Worm (Caenorhabditis elegans) whole organism, late embryonic: ENCODE data around the gene C30B5.17.

Experiments
- C08G9.2 ChIP-seq: sonication (generic microtip); optimal IDR thresholded peaks from 2 replicates; lab custom pipeline; 2016; ENCODE audit warnings: mild to moderate bottlenecking, missing genetic modification characterization, moderate library complexity, missing compliant biosample characterization
- K09A11.1 ChIP-seq: sonication (generic microtip); optimal IDR thresholded peaks from 2 replicates; lab custom pipeline; 2017; ENCODE audit warnings: antibody characterized with exemption, mild to moderate bottlenecking, missing genetic modification characterization, missing compliant biosample characterization; ENCODE audit not compliant: insufficient read depth
- Y22D7AL.16 ChIP-seq: sonication (generic microtip); optimal IDR thresholded peaks from 2 replicates; lab custom pipeline; 2016; ENCODE audit warnings: missing genetic modification characterization, missing compliant biosample characterization
- ahr-1 ChIP-seq: sonication (generic microtip); optimal IDR thresholded peaks from 2 replicates; lab custom pipeline; 2016; ENCODE audit warnings: missing genetic modification characterization, missing compliant biosample characterization
- ama-1 ChIP-seq: fragments of 150-350 bp; optimal IDR thresholded peaks from 2 replicates; lab custom pipeline; 2014
- ceh-14 ChIP-seq: sonication (generic microtip); optimal IDR thresholded peaks from 2 replicates; lab custom pipeline; 2016; ENCODE audit warnings: missing genotype, missing genetic modification characterization, missing compliant biosample characterization
- ceh-2 ChIP-seq: sonication (generic microtip); optimal IDR thresholded peaks from 2 replicates; lab custom pipeline; 2016; ENCODE audit warnings: missing genotype, missing genetic modification characterization, missing compliant biosample characterization
- ceh-24 ChIP-seq: sonication (generic microtip); optimal IDR thresholded peaks from 2 replicates; lab custom pipeline; 2016; ENCODE audit warnings: mild to moderate bottlenecking, missing genetic modification characterization, missing compliant biosample characterization
- ceh-30 ChIP-seq: fragments of 150-350 bp; optimal IDR thresholded peaks from 2 replicates; lab custom pipeline; 2014; ENCODE audit warnings: missing biosample characterization, missing genetic modification characterization
- ceh-31 ChIP-seq: sonication (generic microtip); optimal IDR thresholded peaks from 2 replicates; lab custom pipeline; 2016; ENCODE audit warnings: missing genetic modification characterization, missing compliant biosample characterization
- ceh-34 ChIP-seq: sonication (generic microtip); optimal IDR thresholded peaks from 2 replicates; lab custom pipeline; 2016; ENCODE audit warnings: mild to moderate bottlenecking, missing genetic modification characterization, missing compliant biosample characterization
- ceh-45 ChIP-seq: fragments of 200-800 bp; sonication (Bioruptor generic); IDR thresholded peaks from 2 replicates; pipeline ENCODE4 v1.3.6; 2022; ENCODE audit warnings: missing genetic modification reagents, missing genetic modification characterization, missing compliant biosample characterization
- ceh-6 ChIP-seq: fragments of 200-800 bp; sonication (Bioruptor generic); optimal IDR thresholded peaks from 2 replicates; lab custom pipeline; 2018; ENCODE audit warnings: mild to moderate bottlenecking, missing genetic modification characterization, missing compliant biosample characterization
- ceh-9 ChIP-seq: sonication (generic microtip); optimal IDR thresholded peaks from 2 replicates; lab custom pipeline; 2016; ENCODE audit warnings: mild to moderate bottlenecking, missing genetic modification characterization, inconsistent platforms, missing compliant biosample characterization
- dmd-4 ChIP-seq: sonication (generic microtip); optimal IDR thresholded peaks from 2 replicates; lab custom pipeline; 2016; ENCODE audit warnings: borderline replicate concordance, missing genetic modification characterization, missing compliant biosample characterization
- elt-2 ChIP-seq: sonication (generic microtip); optimal IDR thresholded peaks from 2 replicates; lab custom pipeline; 2016; ENCODE audit warnings: missing genetic modification reagents, missing genetic modification characterization, missing compliant biosample characterization
- elt-4 ChIP-seq: sonication (generic microtip); optimal IDR thresholded peaks from 2 replicates; lab custom pipeline; 2016; ENCODE audit warnings: missing genetic modification characterization, missing compliant biosample characterization
- ets-4 ChIP-seq: sonication (generic microtip); optimal IDR thresholded peaks from 2 replicates; lab custom pipeline; 2016; ENCODE audit warnings: missing genetic modification characterization, missing compliant biosample characterization
- fax-1 ChIP-seq: sonication (generic microtip); optimal IDR thresholded peaks from 2 replicates; lab custom pipeline; 2016; ENCODE audit warnings: missing genotype, missing genetic modification characterization, missing compliant biosample characterization
- fkh-10 ChIP-seq: fragments of 150-350 bp; optimal IDR thresholded peaks from 2 replicates; lab custom pipeline; 2014; ENCODE audit warnings: missing biosample characterization, missing genetic modification reagents, missing genetic modification characterization
- fkh-6 ChIP-seq: sonication (generic microtip); optimal IDR thresholded peaks from 2 replicates; lab custom pipeline; 2016; ENCODE audit warnings: missing genetic modification characterization, missing compliant biosample characterization
- hlh-13 ChIP-seq: fragments of 200-800 bp; sonication (Bioruptor generic); optimal IDR thresholded peaks from 2 replicates; lab custom pipeline; 2018; ENCODE audit warnings: mild to moderate bottlenecking, missing genetic modification characterization, missing compliant biosample characterization
- hlh-30 ChIP-seq: sonication (generic microtip); optimal IDR thresholded peaks from 2 replicates; lab custom pipeline; 2017; ENCODE audit warnings: antibody characterized with exemption, missing genetic modification characterization, missing compliant biosample characterization; ENCODE audit not compliant: insufficient read depth
- hlh-6 ChIP-seq: sonication (generic microtip); optimal IDR thresholded peaks from 2 replicates; lab custom pipeline; 2016; ENCODE audit warnings: missing genotype, missing genetic modification characterization, missing compliant biosample characterization
- hlh-8 ChIP-seq: sonication (generic microtip); optimal IDR thresholded peaks from 2 replicates; lab custom pipeline; 2016; ENCODE audit warnings: missing genotype, missing genetic modification characterization, missing compliant biosample characterization
- lin-11 ChIP-seq: fragments of 200-800 bp; sonication (Bioruptor generic); optimal IDR thresholded peaks from 2 replicates; lab custom pipeline; 2018; ENCODE audit warnings: mild to moderate bottlenecking, missing genetic modification characterization, missing compliant biosample characterization
- madf-2 ChIP-seq: sonication (generic microtip); optimal IDR thresholded peaks from 2 replicates; lab custom pipeline; 2017; ENCODE audit warnings: missing genetic modification characterization, missing compliant biosample characterization
- mec-3 ChIP-seq: sonication (generic microtip); optimal IDR thresholded peaks from 2 replicates; lab custom pipeline; 2016; ENCODE audit warnings: borderline replicate concordance, missing genetic modification characterization, missing compliant biosample characterization
- nhr-11 ChIP-seq: fragments of 150-350 bp; optimal IDR thresholded peaks from 2 replicates; lab custom pipeline; 2014; ENCODE audit warnings: missing biosample characterization, missing genetic modification characterization
- npax-4 ChIP-seq: sonication (generic microtip); optimal IDR thresholded peaks from 2 replicates; lab custom pipeline; 2016; ENCODE audit warnings: missing genetic modification characterization, missing compliant biosample characterization
- odd-2 ChIP-seq: sonication (generic microtip); optimal IDR thresholded peaks from 2 replicates; lab custom pipeline; 2017; ENCODE audit warnings: antibody characterized with exemption, mild to moderate bottlenecking, missing genetic modification characterization, missing compliant biosample characterization
- pag-3 ChIP-seq: sonication (generic microtip); optimal IDR thresholded peaks from 2 replicates; lab custom pipeline; 2016; ENCODE audit warnings: missing compliant biosample characterization, missing genetic modification characterization, borderline replicate concordance
- pat-9 ChIP-seq: fragments of 200-800 bp; sonication (Bioruptor generic); optimal IDR thresholded peaks from 2 replicates; lab custom pipeline; 2018; ENCODE audit warnings: mild to moderate bottlenecking, missing genetic modification characterization, moderate library complexity, missing compliant biosample characterization
- pqm-1 ChIP-seq: sonication (generic microtip); optimal IDR thresholded peaks from 2 replicates; lab custom pipeline; 2016; ENCODE audit warnings: missing genetic modification characterization, missing compliant biosample characterization
- pros-1 ChIP-seq: fragments of 150-350 bp; optimal IDR thresholded peaks from 2 replicates; lab custom pipeline; 2014; ENCODE audit warnings: missing biosample characterization, missing genetic modification reagents, missing genetic modification characterization
- ref-2 ChIP-seq: sonication (generic microtip); optimal IDR thresholded peaks from 2 replicates; lab custom pipeline; 2016; ENCODE audit warnings: missing genetic modification characterization, missing compliant biosample characterization
- rnt-1 ChIP-seq: sonication (generic microtip); optimal IDR thresholded peaks from 2 replicates; lab custom pipeline; 2016; ENCODE audit warnings: missing genetic modification characterization, missing compliant biosample characterization
- sdc-2 ChIP-seq: sonication (generic microtip); optimal IDR thresholded peaks from 2 replicates; lab custom pipeline; 2016; ENCODE audit warnings: missing genotype, missing genetic modification characterization, missing compliant biosample characterization
- sox-4 ChIP-seq: sonication (generic microtip); optimal IDR thresholded peaks from 2 replicates; lab custom pipeline; 2017; ENCODE audit warnings: mild to moderate bottlenecking, missing genetic modification characterization, inconsistent platforms, missing compliant biosample characterization
- tbx-7 ChIP-seq: sonication (generic microtip); optimal IDR thresholded peaks from 2 replicates; lab custom pipeline; 2016; ENCODE audit warnings: missing genotype, missing genetic modification characterization, missing compliant biosample characterization
- unc-42 ChIP-seq: sonication (generic microtip); optimal IDR thresholded peaks from 2 replicates; lab custom pipeline; 2016; ENCODE audit warnings: missing genotype, missing genetic modification characterization, missing compliant biosample characterization
- unc-55 ChIP-seq: sonication (generic microtip); optimal IDR thresholded peaks from 2 replicates; lab custom pipeline; 2017; ENCODE audit warnings: missing biosample characterization, missing genetic modification reagents, missing genetic modification characterization

The C30B5.17 gene

ce11 chrII:6177975-6178742 lies 24.7 kb downstream of the C30B5.17 start:
- no peak for TF ChIP-seq elt-4 (tag; lab: Kevin White, UChicago)
- TF ChIP-seq elt-2 (tag; lab: Kevin White, UChicago) = peak; percentile 6
- TF ChIP-seq hlh-8 (tag; lab: Kevin White, UChicago) = no peak
- TF ChIP-seq dmd-4 (tag; lab: Kevin White, UChicago) = no peak
- no peak for TF ChIP-seq ceh-9
- no peak for TF ChIP-seq ceh-30 (tag; lab: Kevin White, UChicago)

- TF ChIP-seq sox-4 = no peak
- no peak for TF ChIP-seq dmd-4 (tag; lab: Kevin White, UChicago)
- no peak for TF ChIP-seq ceh-14 (tag; lab: Kevin White, UChicago)
- no peak for TF ChIP-seq unc-42 (tag; lab: Kevin White, UChicago)
- no peak for TF ChIP-seq odd-2 (tag; lab: Kevin White, UChicago)
- TF ChIP-seq ceh-24 (tag; lab: Kevin White, UChicago) = no peak
- TF ChIP-seq K09A11.1 (tag; lab: Kevin White, UChicago) = no peak
- TF ChIP-seq fkh-10 (GFP tag; lab: Kevin White, UChicago) = no peak
Observed at ce11 chrII:6176154-6176897, 26.5 kb downstream of the C30B5.17 start.

ce11 chrII:6175027-6175426 lies 27.8 kb downstream of the C30B5.17 start:
- no peak for TF ChIP-seq mec-3
- no peak for TF ChIP-seq ahr-1
- no peak for TF ChIP-seq fkh-6 (tag; lab: Kevin White, UChicago)
- TF ChIP-seq unc-42 (tag; lab: Kevin White, UChicago) = peak; percentile 12

DNA sequence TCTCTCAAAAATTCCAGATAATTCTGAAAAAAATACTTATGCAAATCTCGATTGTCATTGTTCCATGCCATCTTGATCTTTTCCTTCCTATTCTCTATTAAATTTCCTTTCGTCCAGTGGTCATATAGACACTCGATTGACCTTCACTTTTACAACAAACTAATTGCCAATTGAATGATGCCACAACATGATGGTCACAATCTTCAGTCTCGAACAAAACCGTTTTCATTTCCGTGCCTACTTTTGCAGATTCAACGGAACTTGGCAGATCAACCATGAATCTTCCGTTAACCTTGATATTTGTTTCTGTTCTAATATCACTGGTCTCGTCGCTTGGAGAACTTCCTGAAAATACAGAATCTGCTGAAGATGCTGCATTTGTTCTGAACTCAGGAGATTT lies 29.4 kb downstream of the C30B5.17 start, which contains the start of gene F40H3.2:
F40H3.2 (plus strand) TSS at position 250 of the 400 bp plus-strand sequence.
- no peak for TF ChIP-seq mec-3
- TF ChIP-seq ceh-9 = no peak
- TF ChIP-seq pag-3 = no peak
- TF ChIP-seq pros-1 (tag; lab: Kevin White, UChicago) = no peak
- TF ChIP-seq C08G9.2 (tag; lab: Kevin White, UChicago) = no peak
- TF ChIP-seq ceh-2 (tag; lab: Kevin White, UChicago) = no peak
- no peak for TF ChIP-seq rnt-1 (tag; lab: Kevin White, UChicago)
- no peak for TF ChIP-seq npax-4 (tag; lab: Kevin White, UChicago)
- TF ChIP-seq ets-4 = no peak
- TF ChIP-seq unc-42 (tag; lab: Kevin White, UChicago) = no peak
- TF ChIP-seq ceh-34 (tag; lab: Kevin White, UChicago) = no peak
- no peak for TF ChIP-seq ceh-31
- TF ChIP-seq sdc-2 (tag; lab: Kevin White, UChicago) = no peak
- TF ChIP-seq ama-1 (lab: Kevin White, UChicago) = no peak
- TF ChIP-seq madf-2 (tag; lab: Kevin White, UChicago) = no peak

DNA sequence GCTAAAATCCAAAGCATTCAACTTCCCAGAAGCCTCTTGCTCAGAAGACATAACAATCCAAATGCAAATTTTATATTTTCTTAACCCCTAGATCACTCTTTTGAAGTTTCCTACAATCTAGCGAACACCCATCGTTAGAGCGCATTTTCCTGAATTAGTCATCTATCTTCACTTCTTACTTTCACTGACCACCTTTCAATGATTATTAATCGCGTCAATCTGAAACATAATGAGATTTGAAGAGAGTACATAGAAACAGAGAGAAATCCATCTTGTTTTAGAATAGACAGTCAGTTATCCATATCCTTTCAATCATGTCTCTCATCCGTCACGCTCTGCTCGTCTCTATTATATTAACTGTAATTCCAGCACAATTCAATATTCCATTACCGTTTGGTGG lies 31.6 kb downstream of the C30B5.17 start, which contains the start of gene F40H3.3:
F40H3.3 (plus strand) TSS at position 280 of the 400 bp plus-strand sequence.
- TF ChIP-seq ahr-1 (no peak), lin-11 (tag; lab: Kevin White, UChicago) (no peak), ceh-45 (GFP tag; lab: Robert Waterston, UW) (no peak), fkh-6 (tag; lab: Kevin White, UChicago) (no peak), hlh-6 (tag; lab: Kevin White, UChicago) (no peak), unc-55 (GFP tag; lab: Kevin White, UChicago) (no peak), pat-9 (tag; lab: Kevin White, UChicago) (no peak), Y22D7AL.16 (tag; lab: Kevin White, UChicago) (no peak), hlh-30 (tag; lab: Kevin White, UChicago) (no peak), ref-2 (tag; lab: Kevin White, UChicago) (no peak), pqm-1 (tag; lab: Kevin White, UChicago) (no peak), nhr-11 (tag; lab: Kevin White, UChicago) (no peak), tbx-7 (no peak), ceh-6 (no peak), hlh-13 (GFP tag; lab: Kevin White, UChicago) (no peak), fax-1 (tag; lab: Kevin White, UChicago) (no peak), ceh-34 (tag; lab: Kevin White, UChicago) (no peak), ceh-24 (tag; lab: Kevin White, UChicago) (no peak), C08G9.2 (tag; lab: Kevin White, UChicago) (no peak), odd-2 (tag; lab: Kevin White, UChicago) (no peak)
